Fruit fly (Drosophila melanogaster) whole organism, embryonic: ENCODE data around the gene CG42540.

Experiments
- CG10209 ChIP-seq: fragments of 200-800 bp; sonication (Bioruptor generic); optimal IDR thresholded peaks from 3 replicates; lab custom pipeline; 2017; ENCODE audit warnings: missing biosample characterization, mild to moderate bottlenecking, missing genetic modification characterization, missing genetic modification reagents
- CG10366 ChIP-seq: fragments of 200-800 bp; sonication (Bioruptor generic); IDR thresholded peaks from 2 replicates; pipeline ENCODE4 v1.3.6; 2022; ENCODE audit warnings: missing biosample characterization, missing genetic modification characterization
- CG11085 ChIP-seq: fragments of 200-800 bp; sonication (Bioruptor generic); IDR thresholded peaks from 2 replicates; pipeline ENCODE4 v1.3.6; 2022; ENCODE audit warnings: missing biosample characterization, missing genetic modification characterization
- CG12299 ChIP-seq: fragments of 200-800 bp; sonication (Bioruptor generic); optimal IDR thresholded peaks from 2 replicates; lab custom pipeline; 2018; ENCODE audit warnings: missing biosample characterization, mild to moderate bottlenecking, missing genetic modification characterization
- CG12744 ChIP-seq: fragments of 200-800 bp; sonication (Bioruptor generic); optimal IDR thresholded peaks from 2 replicates; lab custom pipeline; 2016; ENCODE audit warnings: missing biosample characterization, missing genetic modification characterization
- CG12942 ChIP-seq: fragments of 200-800 bp; sonication (Bioruptor generic); optimal IDR thresholded peaks from 3 replicates; lab custom pipeline; 2016; ENCODE audit warnings: missing biosample characterization, missing genetic modification characterization
- CG1529 ChIP-seq: fragments of 200-800 bp; sonication (Bioruptor generic); optimal IDR thresholded peaks from 3 replicates; lab custom pipeline; 2018; ENCODE audit warnings: missing biosample characterization, missing genetic modification characterization
- CG16815 ChIP-seq: fragments of 200-800 bp; sonication (Bioruptor generic); optimal IDR thresholded peaks from 3 replicates; lab custom pipeline; 2017; ENCODE audit warnings: missing biosample characterization, mild to moderate bottlenecking, missing genetic modification characterization
- CG17328 ChIP-seq: fragments of 200-800 bp; sonication (Bioruptor generic); IDR thresholded peaks from 2 replicates; pipeline ENCODE4 v1.3.6; 2022; ENCODE audit warnings: missing biosample characterization, missing genetic modification characterization
- CG17385 ChIP-seq: fragments of 200-800 bp; sonication (Bioruptor generic); optimal IDR thresholded peaks from 3 replicates; lab custom pipeline; 2018; ENCODE audit warnings: missing biosample characterization, mild to moderate bottlenecking, missing genetic modification characterization
- CG2202 ChIP-seq: fragments of 200-800 bp; sonication (Bioruptor generic); optimal IDR thresholded peaks from 2 replicates; lab custom pipeline; 2018; ENCODE audit warnings: missing biosample characterization, mild to moderate bottlenecking, missing genetic modification characterization
- CG3163 ChIP-seq: fragments of 200-800 bp; sonication (Bioruptor generic); optimal IDR thresholded peaks from 3 replicates; lab custom pipeline; 2016; ENCODE audit warnings: missing biosample characterization, missing genetic modification characterization
- CG32532 ChIP-seq: fragments of 200-800 bp; sonication (Bioruptor generic); IDR thresholded peaks from 2 replicates; pipeline ENCODE4 v1.3.6; 2022; ENCODE audit warnings: missing biosample characterization, missing genetic modification characterization
- CG33557 ChIP-seq: fragments of 200-800 bp; sonication (Bioruptor generic); optimal IDR thresholded peaks from 2 replicates; lab custom pipeline; 2019; ENCODE audit warnings: missing biosample characterization, mild to moderate bottlenecking, missing genetic modification characterization, moderate library complexity
- CG3726 ChIP-seq: fragments of 200-800 bp; sonication (Bioruptor generic); IDR thresholded peaks from 3 replicates; pipeline ENCODE4, ENCODE4 v1.3.6; 2022; ENCODE audit warnings: missing biosample characterization, missing genetic modification characterization
- CG4328 ChIP-seq: fragments of 200-800 bp; sonication (Bioruptor generic); optimal IDR thresholded peaks from 3 replicates; lab custom pipeline; 2017; ENCODE audit warnings: missing biosample characterization, missing genetic modification reagents, missing genetic modification characterization
- CG4404 ChIP-seq: fragments of 200-800 bp; sonication (Bioruptor generic); IDR thresholded peaks from 2 replicates; pipeline ENCODE4 v1.3.6; 2022; ENCODE audit warnings: missing biosample characterization, missing genetic modification characterization
- CG5180 ChIP-seq: fragments of 200-800 bp; sonication (Bioruptor generic); optimal IDR thresholded peaks from 3 replicates; lab custom pipeline; 2017; ENCODE audit warnings: missing biosample characterization, missing genetic modification characterization, mild to moderate bottlenecking, moderate library complexity, missing genetic modification reagents
- CG6683 ChIP-seq: fragments of 200-800 bp; sonication (Bioruptor generic); optimal IDR thresholded peaks from 2 replicates; lab custom pipeline; 2017; ENCODE audit warnings: missing biosample characterization, mild to moderate bottlenecking, missing genetic modification characterization, missing genetic modification reagents
- CG6791 ChIP-seq: fragments of 200-800 bp; sonication (Bioruptor generic); IDR thresholded peaks from 3 replicates; pipeline ENCODE4 v1.3.6; 2022; ENCODE audit warnings: missing biosample characterization, missing genetic modification characterization; ENCODE audit not compliant: partially characterized antibody
- CG8359 ChIP-seq: fragments of 200-800 bp; sonication (Bioruptor generic); optimal IDR thresholded peaks from 2 replicates; lab custom pipeline; 2017; ENCODE audit warnings: missing biosample characterization, mild to moderate bottlenecking, missing genetic modification characterization, borderline replicate concordance
- Camta ChIP-seq: fragments of 200-800 bp; sonication (Bioruptor generic); optimal IDR thresholded peaks from 2 replicates; lab custom pipeline; 2016; ENCODE audit warnings: missing biosample characterization, missing genetic modification characterization
- Dbx ChIP-seq: fragments of 200-800 bp; sonication (Bioruptor generic); IDR thresholded peaks from 3 replicates; pipeline ENCODE4 v1.3.6; 2022; ENCODE audit warnings: missing biosample characterization, missing genetic modification characterization
- Dp ChIP-seq: fragments of 200-800 bp; sonication (Bioruptor generic); optimal IDR thresholded peaks from 2 replicates; lab custom pipeline; 2018; ENCODE audit warnings: missing biosample characterization, mild to moderate bottlenecking, missing genetic modification characterization, moderate library complexity
- Fer1 ChIP-seq: fragments of 200-800 bp; sonication (Bioruptor generic); optimal IDR thresholded peaks from 2 replicates; lab custom pipeline; 2017; ENCODE audit warnings: missing biosample characterization, mild to moderate bottlenecking, missing genetic modification characterization
- GATAe ChIP-seq: fragments of 200-800 bp; sonication (Bioruptor generic); conservative IDR thresholded peaks from 2 replicates; pipeline ENCODE4 v1.3.6; 2022; ENCODE audit warnings: missing biosample characterization, missing genetic modification characterization
- HLH4C ChIP-seq: fragments of 200-800 bp; sonication (Bioruptor generic); IDR thresholded peaks from 3 replicates; pipeline ENCODE4 v1.3.6; 2022; ENCODE audit warnings: missing biosample characterization, missing genetic modification characterization; ENCODE audit not compliant: partially characterized antibody
- HLHmδ ChIP-seq: fragments of 200-800 bp; sonication (Bioruptor generic); optimal IDR thresholded peaks from 2 replicates; lab custom pipeline; 2018; ENCODE audit warnings: missing biosample characterization, mild to moderate bottlenecking, missing genetic modification characterization, moderate library complexity
- Hand ChIP-seq: fragments of 200-800 bp; sonication (Bioruptor generic); optimal IDR thresholded peaks from 2 replicates; lab custom pipeline; 2017; ENCODE audit warnings: mild to moderate bottlenecking, missing biosample characterization, missing genetic modification reagents, missing genetic modification characterization
- Hmr ChIP-seq: fragments of 200-800 bp; sonication (Bioruptor generic); optimal IDR thresholded peaks from 3 replicates; lab custom pipeline; 2017; ENCODE audit warnings: mild to moderate bottlenecking, missing biosample characterization, missing genetic modification reagents, missing genetic modification characterization
- Hr51 ChIP-seq, 2 experiments: fragments of 200-800 bp; sonication (Bioruptor generic); optimal IDR thresholded peaks; 2 replicates in 1 of 2; 3 replicates in 1 of 2; lab custom pipeline; 2016 to 2018; ENCODE audit warnings: missing biosample characterization in 2 of 2, missing genetic modification characterization in 2 of 2, mild to moderate bottlenecking in 1 of 2, moderate library complexity in 1 of 2
- Lhr ChIP-seq: fragments of 200-800 bp; sonication (Bioruptor generic); optimal IDR thresholded peaks from 3 replicates; lab custom pipeline; 2017; ENCODE audit warnings: mild to moderate bottlenecking, missing biosample characterization, missing genetic modification reagents, missing genetic modification characterization
- Ptx1 ChIP-seq: fragments of 200-800 bp; sonication (Bioruptor generic); IDR thresholded peaks from 2 replicates; pipeline ENCODE4 v1.3.6; 2022; ENCODE audit warnings: missing biosample characterization, missing genetic modification characterization
- Sry-β ChIP-seq: fragments of 200-800 bp; sonication (Bioruptor generic); optimal IDR thresholded peaks from 2 replicates; lab custom pipeline; 2018; ENCODE audit warnings: missing biosample characterization, mild to moderate bottlenecking, missing genetic modification characterization, moderate library complexity
- Tbp ChIP-seq: fragments of >200 bp; optimal IDR thresholded peaks from 2 replicates; lab custom pipeline; 2018; ENCODE audit warnings: missing biosample characterization, missing genetic modification characterization
- bowl ChIP-seq: fragments of 200-800 bp; sonication (Bioruptor generic); IDR thresholded peaks from 2 replicates; pipeline ENCODE4 v1.3.6; 2022; ENCODE audit warnings: missing biosample characterization, missing genetic modification characterization
- caup ChIP-seq: fragments of 200-800 bp; sonication (Bioruptor generic); optimal IDR thresholded peaks from 3 replicates; lab custom pipeline; 2017; ENCODE audit warnings: missing biosample characterization, mild to moderate bottlenecking, missing genetic modification characterization, moderate library complexity; ENCODE audit not compliant: severe bottlenecking
- dimm ChIP-seq: fragments of 200-800 bp; sonication (Bioruptor generic); IDR thresholded peaks from 2 replicates; pipeline ENCODE4 v1.3.6; 2022; ENCODE audit warnings: missing biosample characterization, missing genetic modification characterization
- eve ChIP-seq, 2 experiments: fragments of >200 bp; optimal IDR thresholded peaks; 2 replicates each; lab custom pipeline; 2017; ENCODE audit warnings: missing biosample characterization in 2 of 2, missing genetic modification characterization in 2 of 2
- fd3F ChIP-seq: fragments of 200-800 bp; sonication (Bioruptor generic); optimal IDR thresholded peaks from 2 replicates; lab custom pipeline; 2018; ENCODE audit warnings: missing biosample characterization, mild to moderate bottlenecking, missing genetic modification characterization, moderate library complexity
- gce ChIP-seq: fragments of 200-800 bp; sonication (Bioruptor generic); IDR thresholded peaks from 3 replicates; pipeline ENCODE4 v1.3.6; 2022; ENCODE audit warnings: missing biosample characterization, missing genetic modification characterization
- hth ChIP-seq: fragments of >200 bp; optimal IDR thresholded peaks from 2 replicates; lab custom pipeline; 2017; ENCODE audit warnings: inconsistent platforms
- jing ChIP-seq: fragments of 200-800 bp; sonication (Bioruptor generic); optimal IDR thresholded peaks from 2 replicates; lab custom pipeline; 2018; ENCODE audit warnings: missing biosample characterization, mild to moderate bottlenecking, missing genetic modification characterization
- pan ChIP-seq, 4 experiments: fragments of >200 bp in 3 of 4; fragments of 200-800 bp in 1 of 4; sonication (Bioruptor generic) in 1 of 4; optimal IDR thresholded peaks in 3 of 4; IDR thresholded peaks in 1 of 4; 2 replicates each; pipeline versions ENCODE4 v1.3.6 to Lab custom; 2017 to 2022; ENCODE audit warnings: missing biosample characterization in 2 of 4, missing genetic modification characterization in 2 of 4, mixed read lengths in 1 of 4
- pita ChIP-seq: fragments of 200-800 bp; sonication (Bioruptor generic); optimal IDR thresholded peaks from 2 replicates; lab custom pipeline; 2017; ENCODE audit warnings: missing biosample characterization, mild to moderate bottlenecking, missing genetic modification characterization
- sens ChIP-seq: fragments of 200-800 bp; sonication (Bioruptor generic); peaks from one replicate; lab custom pipeline; 2016; ENCODE audit warnings: missing biosample characterization, missing genetic modification characterization
- sim ChIP-seq: fragments of 200-800 bp; sonication (Bioruptor generic); IDR thresholded peaks from 2 replicates; pipeline ENCODE4 v1.3.6; 2022; ENCODE audit warnings: missing biosample characterization, missing genetic modification characterization
- sisA ChIP-seq: fragments of 200-800 bp; sonication (Bioruptor generic); IDR thresholded peaks from 2 replicates; pipeline ENCODE4 v1.3.6; 2022; ENCODE audit warnings: missing biosample characterization, missing genetic modification characterization
- sr ChIP-seq: fragments of 200-800 bp; sonication (Bioruptor generic); IDR thresholded peaks from 3 replicates; pipeline ENCODE4 v1.3.6; 2022; ENCODE audit warnings: missing biosample characterization, missing genetic modification characterization
- trh ChIP-seq: fragments of 200-800 bp; sonication (Bioruptor generic); optimal IDR thresholded peaks from 2 replicates; lab custom pipeline; 2016; ENCODE audit warnings: missing biosample characterization, missing genetic modification characterization

CG42540 gene

DNA sequence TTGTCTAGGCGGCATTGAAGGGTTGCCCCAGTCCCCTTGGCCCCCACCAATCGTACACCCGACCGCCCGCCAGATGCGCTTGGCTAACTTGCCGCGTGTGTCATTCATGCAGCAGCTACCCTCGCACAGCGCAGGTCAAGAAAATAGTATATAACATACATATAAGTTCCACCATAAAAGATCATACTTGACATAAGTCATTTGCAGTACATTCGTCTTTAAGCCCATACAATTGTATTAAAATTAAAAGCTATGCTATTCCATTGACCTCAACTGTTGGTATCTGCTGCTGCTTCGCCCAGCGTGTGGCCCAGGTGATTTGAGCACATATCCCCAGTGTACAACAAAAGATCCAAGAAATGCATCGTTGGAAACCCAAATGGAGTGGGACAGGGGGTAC, 55.4 kb downstream of the CG42540 start (continued):
- TF ChIP-seq dimm (GFP tag; lab: Robert Waterston, UW) (peak; percentile 68), CG16815 (GFP tag; lab: Kevin White, UChicago) (peak; percentile 42), CG6791 (GFP tag; lab: Robert Waterston, UW) (no peak), Dbx (GFP tag; lab: Robert Waterston, UW) (peak; percentile 45; the same call in 2 of the 3 replicates), sr (GFP tag; lab: Robert Waterston, UW) (0 out of 3 replicates have a peak, but pooled peaks have one; percentile 27), Fer1 (GFP tag; lab: Kevin White, UChicago) (no peak), CG11085 (GFP tag; lab: Robert Waterston, UW) (no peak), CG32532 (GFP tag; lab: Robert Waterston, UW) (peak; percentile 71), GATAe (GFP tag; lab: Robert Waterston, UW) (no peak), CG4404 (GFP tag; lab: Robert Waterston, UW) (peak; percentile 73), CG5180 (GFP tag; lab: Kevin White, UChicago) (no peak), Dp (no peak), CG3163 (GFP tag; lab: Kevin White, UChicago) (no peak), gce (peak; percentile 86; the same call in 2 of the 3 replicates), CG17328 (peak; percentile 87), CG33557 (GFP tag; lab: Kevin White, UChicago) (peak; percentile 31), HLH4C (GFP tag; lab: Robert Waterston, UW) (no peak), pan (optimal IDR thresholded peaks at IDR 0.05; lab: Kevin White, UChicago) (no peak), pan (GFP tag; optimal IDR thresholded peaks at IDR 0.05 in 1 of 2, IDR thresholded peaks at IDR 0.05 in 1 of 2) (peak in 1 of 2 experiments; percentile 85), CG8359 (GFP tag; lab: Kevin White, UChicago) (peak; percentile 47), CG12299 (tag; lab: Kevin White, UChicago) (no peak), Lhr (GFP tag; lab: Kevin White, UChicago) (peak; percentile 24), CG12942 (GFP tag; lab: Kevin White, UChicago) (peak; percentile 31), pita (GFP tag; lab: Kevin White, UChicago) (no peak), CG6683 (peak; percentile 9), sens (peak; percentile 98), Hmr (GFP tag; lab: Kevin White, UChicago) (no peak), CG2202 (tag; lab: Kevin White, UChicago) (peak; percentile 62), CG3726 (GFP tag; lab: Robert Waterston, UW) (peak; percentile 62; the same call in 1 of the 3 replicates), sim (peak; percentile 84), CG12744 (GFP tag; lab: Kevin White, UChicago) (peak; percentile 30), HLHmδ (GFP tag; lab: Kevin White, UChicago) (no peak), Tbp (GFP tag; lab: Kevin White, UChicago) (no peak), CG10209 (peak; percentile 68), CG4328 (GFP tag; lab: Kevin White, UChicago) (no peak), Ptx1 (peak; percentile 79), eve (GFP tag; optimal IDR thresholded peaks at IDR 0.05; lab: Kevin White, UChicago) (peak in 1 of 2 experiments; percentile 34), fd3F (GFP tag; lab: Kevin White, UChicago) (no peak), caup (GFP tag; lab: Kevin White, UChicago) (no peak), CG1529 (GFP tag; lab: Kevin White, UChicago) (peak; percentile 66), trh (GFP tag; lab: Kevin White, UChicago) (peak; percentile 11), hth (lab: Kevin White, UChicago) (no peak), Camta (GFP tag; lab: Kevin White, UChicago) (peak; percentile 74), Sry-β (peak; percentile 32), Hr51 (GFP tag; optimal IDR thresholded peaks at IDR 0.05; lab: Kevin White, UChicago) (peak in 1 of 2 experiments; percentile 48), CG10366 (GFP tag; lab: Robert Waterston, UW) (peak; percentile 77), jing (GFP tag; lab: Kevin White, UChicago) (peak; percentile 54), Hand (GFP tag; lab: Kevin White, UChicago) (no peak), CG17385 (GFP tag; lab: Kevin White, UChicago) (peak; percentile 55), sisA (GFP tag; lab: Robert Waterston, UW) (peak; percentile 88), bowl (GFP tag; lab: Robert Waterston, UW) (0 out of 2 replicates have a peak, but pooled peaks have one; percentile 57)
